Fruit fly (Drosophila melanogaster) whole organism, prepupa: ENCODE measurements around the gene scf.
A peak's percentile ranks its signal among the peaks of the same experiment; 100 is the strongest.

Experiments used
- CG11294 ChIP-seq: fragments of 200-800 bp; sonication (Bioruptor generic); IDR thresholded peaks from 2 replicates; pipeline ENCODE4 v1.3.6; 2022; ENCODE audit warnings: missing biosample characterization, missing genetic modification characterization
- CG11762 ChIP-seq: fragments of 200-800 bp; sonication (Bioruptor generic); optimal IDR thresholded peaks from 3 replicates; lab custom pipeline; 2016; ENCODE audit warnings: missing biosample characterization, missing genetic modification characterization; ENCODE audit not compliant: insufficient read depth
- CG15336 ChIP-seq: fragments of 200-800 bp; sonication (Bioruptor generic); IDR thresholded peaks from 2 replicates; pipeline ENCODE4 v1.3.6; 2022; ENCODE audit warnings: missing biosample characterization, missing genetic modification characterization
- CG1621 ChIP-seq: fragments of 200-800 bp; sonication (Bioruptor generic); optimal IDR thresholded peaks from 3 replicates; lab custom pipeline; 2018; ENCODE audit warnings: missing biosample characterization, mild to moderate bottlenecking, missing genetic modification characterization
- CG3032 ChIP-seq: fragments of 200-800 bp; optimal IDR thresholded peaks from 2 replicates; lab custom pipeline; 2019; ENCODE audit warnings: missing biosample characterization, mild to moderate bottlenecking, missing genetic modification characterization, moderate library complexity
- CG31627 ChIP-seq: fragments of 200-800 bp; sonication (Bioruptor generic); optimal IDR thresholded peaks from 3 replicates; lab custom pipeline; 2016; ENCODE audit warnings: missing biosample characterization, missing genetic modification characterization
- CG32006 ChIP-seq: fragments of 200-800 bp; sonication (Bioruptor generic); optimal IDR thresholded peaks from 3 replicates; lab custom pipeline; 2017; ENCODE audit warnings: missing biosample characterization, mild to moderate bottlenecking, missing genetic modification characterization
- CG34406 ChIP-seq: fragments of 200-800 bp; sonication (Bioruptor generic); optimal IDR thresholded peaks from 3 replicates; lab custom pipeline; 2016; ENCODE audit warnings: missing biosample characterization, missing genetic modification characterization
- CG6163 ChIP-seq: fragments of 200-800 bp; sonication (Bioruptor generic); IDR thresholded peaks from 3 replicates; pipeline ENCODE4 v1.3.6; 2022; ENCODE audit warnings: missing biosample characterization, missing genetic modification characterization
- CG6276 ChIP-seq: fragments of 200-800 bp; sonication (Bioruptor generic); optimal IDR thresholded peaks from 2 replicates; lab custom pipeline; 2017; ENCODE audit warnings: missing biosample characterization, mild to moderate bottlenecking, missing genetic modification characterization
- CG6792 ChIP-seq: fragments of 200-800 bp; sonication (Bioruptor generic); optimal IDR thresholded peaks from 3 replicates; lab custom pipeline; 2016; ENCODE audit warnings: missing biosample characterization, missing genetic modification characterization
- CG6854 ChIP-seq: fragments of 200-800 bp; sonication (Bioruptor generic); optimal IDR thresholded peaks from 2 replicates; lab custom pipeline; 2017; ENCODE audit warnings: missing biosample characterization, mild to moderate bottlenecking, missing genetic modification characterization
- CG7368 ChIP-seq: fragments of 200-800 bp; sonication (Bioruptor generic); optimal IDR thresholded peaks from 3 replicates; lab custom pipeline; 2016; ENCODE audit warnings: missing biosample characterization, missing genetic modification characterization
- CG8119 ChIP-seq: fragments of 200-800 bp; sonication (Bioruptor generic); IDR thresholded peaks from 3 replicates; pipeline ENCODE4 v1.3.6; 2022; ENCODE audit warnings: missing biosample characterization, missing genetic modification characterization
- CG8319 ChIP-seq: fragments of 200-800 bp; sonication (Bioruptor generic); optimal IDR thresholded peaks from 3 replicates; lab custom pipeline; 2016; ENCODE audit warnings: missing biosample characterization, missing genetic modification characterization
- CG8632 ChIP-seq: fragments of 200-800 bp; sonication (Bioruptor generic); optimal IDR thresholded peaks from 3 replicates; lab custom pipeline; 2016; ENCODE audit warnings: missing biosample characterization, missing genetic modification characterization
- CG9139 ChIP-seq: fragments of 200-800 bp; sonication (Bioruptor generic); optimal IDR thresholded peaks from 3 replicates; lab custom pipeline; 2017; ENCODE audit warnings: missing biosample characterization, mild to moderate bottlenecking, missing genetic modification characterization
- Ets21C ChIP-seq: fragments of 200-800 bp; sonication (Bioruptor generic); optimal IDR thresholded peaks from 3 replicates; lab custom pipeline; 2016; ENCODE audit warnings: missing biosample characterization, missing genetic modification characterization
- Hr38 ChIP-seq: sonication (Bioruptor generic); optimal IDR thresholded peaks from 2 replicates; lab custom pipeline; 2016; ENCODE audit warnings: missing biosample characterization, missing genetic modification characterization
- Hr4 ChIP-seq: fragments of 200-800 bp; sonication (Bioruptor generic); optimal IDR thresholded peaks from 3 replicates; lab custom pipeline; 2016; ENCODE audit warnings: missing biosample characterization, missing genetic modification characterization
- Lpt ChIP-seq: fragments of 200-800 bp; sonication (Bioruptor generic); optimal IDR thresholded peaks from 3 replicates; lab custom pipeline; 2016; ENCODE audit warnings: missing biosample characterization, missing genetic modification characterization
- OdsH ChIP-seq: fragments of 200-800 bp; sonication (Bioruptor generic); optimal IDR thresholded peaks from 3 replicates; lab custom pipeline; 2016; ENCODE audit warnings: missing biosample characterization, missing genetic modification characterization
- Sox102F ChIP-seq: fragments of 200-800 bp; sonication (Bioruptor generic); optimal IDR thresholded peaks from 2 replicates; lab custom pipeline; 2016; ENCODE audit warnings: missing biosample characterization, mild to moderate bottlenecking, missing genetic modification characterization
- Sox14 ChIP-seq: fragments of 200-800 bp; sonication (Bioruptor generic); optimal IDR thresholded peaks from 3 replicates; lab custom pipeline; 2016; ENCODE audit warnings: missing biosample characterization, missing genetic modification characterization
- Sox15 ChIP-seq: fragments of 200-800 bp; sonication (Bioruptor generic); optimal IDR thresholded peaks from 3 replicates; lab custom pipeline; 2016; ENCODE audit warnings: missing biosample characterization, missing genetic modification characterization
- acj6 ChIP-seq: fragments of 200-800 bp; sonication (Bioruptor generic); optimal IDR thresholded peaks from 3 replicates; lab custom pipeline; 2016; ENCODE audit warnings: missing biosample characterization, missing genetic modification characterization
- dsx ChIP-seq: fragments of 200-800 bp; optimal IDR thresholded peaks from 3 replicates; lab custom pipeline; 2019; ENCODE audit warnings: missing biosample characterization, mild to moderate bottlenecking, missing genetic modification characterization, moderate library complexity; ENCODE audit not compliant: poor library complexity, severe bottlenecking
- esn ChIP-seq: fragments of 200-800 bp; sonication (Bioruptor generic); optimal IDR thresholded peaks from 2 replicates; lab custom pipeline; 2016; ENCODE audit warnings: missing biosample characterization, mild to moderate bottlenecking, missing genetic modification characterization, moderate library complexity
- fd59A ChIP-seq: fragments of 200-800 bp; sonication (Bioruptor generic); optimal IDR thresholded peaks from 2 replicates; lab custom pipeline; 2017; ENCODE audit warnings: missing biosample characterization, mild to moderate bottlenecking, missing genetic modification characterization, missing genetic modification reagents
- fkh ChIP-seq: fragments of 200-800 bp; sonication (Bioruptor generic); optimal IDR thresholded peaks from 3 replicates; lab custom pipeline; 2017; ENCODE audit warnings: missing biosample characterization, mild to moderate bottlenecking, missing genetic modification characterization, moderate library complexity
- lz ChIP-seq: fragments of 200-800 bp; sonication (Bioruptor generic); optimal IDR thresholded peaks from 3 replicates; lab custom pipeline; 2016; ENCODE audit warnings: missing biosample characterization, missing genetic modification characterization
- net ChIP-seq: fragments of 200-800 bp; sonication (Bioruptor generic); optimal IDR thresholded peaks from 3 replicates; lab custom pipeline; 2016; ENCODE audit warnings: missing biosample characterization, missing genetic modification characterization
- salr ChIP-seq, 2 experiments: fragments of 200-800 bp; sonication (Bioruptor generic); optimal IDR thresholded peaks; 3 replicates each; lab custom pipeline; 2016 to 2018; ENCODE audit warnings: missing biosample characterization in 2 of 2, missing genetic modification characterization in 2 of 2, mild to moderate bottlenecking in 1 of 2
- spab ChIP-seq: fragments of 200-800 bp; sonication (Bioruptor generic); optimal IDR thresholded peaks from 2 replicates; lab custom pipeline; 2017; ENCODE audit warnings: missing biosample characterization, mild to moderate bottlenecking, missing genetic modification characterization, missing genetic modification reagents
- ss ChIP-seq, 2 experiments: fragments of 200-800 bp; sonication (Bioruptor generic); optimal IDR thresholded peaks; 2 replicates in 1 of 2; 3 replicates in 1 of 2; lab custom pipeline; 2017 to 2018; ENCODE audit warnings: mild to moderate bottlenecking in 2 of 2, missing biosample characterization in 2 of 2, missing genetic modification characterization in 2 of 2, moderate library complexity in 1 of 2
- svp ChIP-seq: fragments of 200-800 bp; sonication (Bioruptor generic); peaks from one replicate; lab custom pipeline; 2016; ENCODE audit warnings: missing biosample characterization, missing genetic modification characterization

The scf gene

dm6 chr3L:1300076-1300635 lies 1.7 kb downstream of the scf start (continued):
- TF ChIP-seq Hr4 (GFP tag; lab: Kevin White, UChicago) (no peak), CG6276 (GFP tag; lab: Kevin White, UChicago) (no peak), CG1621 (tag; lab: Kevin White, UChicago) (peak; percentile 29), salr (GFP tag; optimal IDR thresholded peaks at IDR 0.05; lab: Kevin White, UChicago) (no peak), CG32006 (GFP tag; lab: Kevin White, UChicago) (no peak), CG3032 (tag; lab: Kevin White, UChicago) (peak; percentile 58), svp (peak; percentile 90), CG8319 (GFP tag; lab: Kevin White, UChicago) (peak; percentile 6), CG6854 (GFP tag; lab: Kevin White, UChicago) (peak; percentile 33), CG7368 (no peak), CG6163 (GFP tag; lab: Robert Waterston, UW) (peak; percentile 40; the same call in 1 of the 3 replicates), CG31627 (GFP tag; lab: Kevin White, UChicago) (peak; percentile 58), CG11294 (GFP tag; lab: Robert Waterston, UW) (peak; percentile 26; the same call in 1 of the 2 replicates), Sox14 (GFP tag; lab: Kevin White, UChicago) (peak; percentile 60), Lpt (GFP tag; lab: Kevin White, UChicago) (peak; percentile 29), CG8632 (GFP tag; lab: Kevin White, UChicago) (peak; percentile 65), fd59A (GFP tag; lab: Kevin White, UChicago) (no peak), OdsH (GFP tag; lab: Kevin White, UChicago) (no peak), acj6 (peak; percentile 60), CG15336 (GFP tag; lab: Robert Waterston, UW) (peak; percentile 70), Hr38 (no peak), esn (GFP tag; lab: Kevin White, UChicago) (peak; percentile 82), CG11762 (GFP tag; lab: Kevin White, UChicago) (peak; percentile 37), Sox102F (GFP tag; lab: Kevin White, UChicago) (no peak), fkh (GFP tag; lab: Kevin White, UChicago) (no peak), Ets21C (no peak), CG8119 (GFP tag; lab: Robert Waterston, UW) (peak; percentile 61), Sox15 (GFP tag; lab: Kevin White, UChicago) (peak; percentile 47), CG6792 (GFP tag; lab: Kevin White, UChicago) (peak; percentile 65), ss (GFP tag; optimal IDR thresholded peaks at IDR 0.05; lab: Kevin White, UChicago) (peak in 1 of 2 experiments; percentile 46), net (GFP tag; lab: Kevin White, UChicago) (peak; percentile 70), CG9139 (no peak), lz (GFP tag; lab: Kevin White, UChicago) (peak; percentile 52), dsx (GFP tag; lab: Kevin White, UChicago) (peak; percentile 62)

DNA sequence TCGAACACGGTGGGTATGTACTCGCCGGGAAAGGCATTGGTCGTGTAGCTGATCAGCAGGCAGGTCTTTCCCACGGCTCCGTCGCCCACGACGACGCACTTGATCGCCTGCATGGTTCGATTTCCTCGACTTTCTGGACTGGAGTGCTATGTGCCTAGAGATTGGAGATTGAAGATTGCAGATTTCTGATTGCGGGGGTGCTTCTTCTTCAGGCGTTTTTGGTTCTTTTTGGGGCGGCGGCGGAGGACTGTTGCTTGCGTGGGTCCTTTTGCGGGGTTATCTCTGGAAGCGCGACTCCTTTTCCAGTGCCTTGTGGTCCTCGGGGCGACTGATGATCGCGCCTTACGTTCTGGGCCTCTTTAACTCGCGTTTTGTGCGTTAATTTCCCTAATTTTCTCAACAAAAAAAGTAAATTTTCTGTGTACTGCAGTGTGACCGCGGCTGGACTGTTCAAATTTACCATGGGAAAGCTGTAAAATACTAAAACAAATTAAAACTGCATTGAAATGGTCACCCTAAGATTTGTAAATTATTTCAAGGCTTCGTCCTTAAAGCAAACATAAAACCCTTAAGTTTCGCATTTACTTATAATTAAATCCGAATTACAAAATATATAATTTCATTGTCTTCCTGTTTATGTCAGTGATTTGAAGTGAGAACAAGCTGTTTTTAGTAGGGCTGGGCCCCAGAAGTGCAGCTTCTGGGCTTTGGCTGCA lies 3.9 kb downstream of the scf start, which contains the start of the genes Rac1 and Acat2:
Rac1 (minus strand) TSS at position 450 of the 716 bp plus-strand sequence.
Acat2 (plus strand) TSS at position 711 of the 716 bp plus-strand sequence.
- TF ChIP-seq CG31627 (GFP tag; lab: Kevin White, UChicago) (peak; percentile 1), CG9139 (no peak), fkh (GFP tag; lab: Kevin White, UChicago) (peak; percentile 56), CG34406 (GFP tag; lab: Kevin White, UChicago) (no peak), Sox14 (GFP tag; lab: Kevin White, UChicago) (peak; percentile 48), spab (GFP tag; lab: Kevin White, UChicago) (no peak)
